Worm (Caenorhabditis elegans) whole organism, L3 larva: ENCODE measurements around the gene algn-9.

ENCODE experiments used
- R02D3.7 ChIP-seq: fragments of 150-350 bp; optimal IDR thresholded peaks from 2 replicates; lab custom pipeline; 2014; ENCODE audit warnings: missing biosample characterization, missing genetic modification characterization
- ZK546.5 ChIP-seq: sonication (generic microtip); optimal IDR thresholded peaks from 2 replicates; lab custom pipeline; 2017; ENCODE audit warnings: missing biosample characterization, missing genetic modification characterization
- aly-2 ChIP-seq: fragments of 150-350 bp; optimal IDR thresholded peaks from 2 replicates; lab custom pipeline; 2014; ENCODE audit warnings: missing biosample characterization, missing genetic modification characterization
- ama-1 ChIP-seq: fragments of 150-350 bp; optimal IDR thresholded peaks from 2 replicates; lab custom pipeline; 2018
- ceh-16 ChIP-seq: sonication (generic microtip); optimal IDR thresholded peaks from 2 replicates; lab custom pipeline; 2017; ENCODE audit warnings: missing biosample characterization, missing genetic modification characterization
- ceh-28 ChIP-seq: fragments of 150-350 bp; optimal IDR thresholded peaks from 2 replicates; lab custom pipeline; 2014; ENCODE audit warnings: missing biosample characterization, missing genetic modification reagents, missing genetic modification characterization
- ceh-82 ChIP-seq: fragments of 150-350 bp; optimal IDR thresholded peaks from 2 replicates; lab custom pipeline; 2014; ENCODE audit warnings: missing biosample characterization, missing genetic modification characterization
- ceh-9 ChIP-seq: sonication (generic microtip); optimal IDR thresholded peaks from 2 replicates; lab custom pipeline; 2018; ENCODE audit warnings: missing biosample characterization, missing genetic modification characterization
- daf-12 ChIP-seq: fragments of 150-350 bp; optimal IDR thresholded peaks from 2 replicates; lab custom pipeline; 2014; ENCODE audit warnings: missing biosample characterization, missing genetic modification reagents, missing genetic modification characterization
- egl-27 ChIP-seq: sonication (generic microtip); optimal IDR thresholded peaks from 4 replicates; lab custom pipeline; 2017; ENCODE audit warnings: missing biosample characterization, missing genetic modification reagents, missing genetic modification characterization
- egl-5 ChIP-seq: fragments of 150-350 bp; optimal IDR thresholded peaks from 2 replicates; lab custom pipeline; 2017; ENCODE audit warnings: missing biosample characterization, missing genetic modification reagents, missing genetic modification characterization, inconsistent platforms
- elt-1 ChIP-seq: fragments of 150-350 bp; optimal IDR thresholded peaks from 2 replicates; lab custom pipeline; 2014; ENCODE audit warnings: missing biosample characterization, missing genetic modification characterization
- elt-2 ChIP-seq: sonication (generic microtip); optimal IDR thresholded peaks from 2 replicates; lab custom pipeline; 2016; ENCODE audit warnings: missing genetic modification reagents, mild to moderate bottlenecking, missing genetic modification characterization, missing compliant biosample characterization
- elt-3 ChIP-seq, 3 experiments: fragments of 150-350 bp in 1 of 3; sonication (generic microtip) in 2 of 3; optimal IDR thresholded peaks; 2 replicates in 2 of 3; 4 replicates in 1 of 3; lab custom pipeline; 2014 to 2017; ENCODE audit warnings: missing biosample characterization in 3 of 3, missing genetic modification characterization in 3 of 3
- eor-1 ChIP-seq, 2 experiments: fragments of 150-350 bp; optimal IDR thresholded peaks; 2 replicates each; lab custom pipeline; 2014 to 2018; ENCODE audit warnings: missing biosample characterization in 2 of 2, missing genetic modification characterization in 2 of 2
- fkh-10 ChIP-seq: sonication (generic microtip); optimal IDR thresholded peaks from 2 replicates; lab custom pipeline; 2017; ENCODE audit warnings: missing biosample characterization, missing genetic modification reagents, missing genetic modification characterization
- fkh-2 ChIP-seq: fragments of 150-350 bp; optimal IDR thresholded peaks from 2 replicates; lab custom pipeline; 2014; ENCODE audit warnings: missing biosample characterization, missing genetic modification reagents, missing genetic modification characterization
- fos-1 ChIP-seq: fragments of 150-350 bp; optimal IDR thresholded peaks from 2 replicates; lab custom pipeline; 2014; ENCODE audit warnings: missing biosample characterization, missing genetic modification characterization
- hmg-11 ChIP-seq: sonication (generic microtip); optimal IDR thresholded peaks from 2 replicates; lab custom pipeline; 2016; ENCODE audit warnings: missing genetic modification characterization, missing compliant biosample characterization
- jun-1 ChIP-seq: fragments of 150-350 bp; optimal IDR thresholded peaks from 2 replicates; lab custom pipeline; 2014; ENCODE audit warnings: missing biosample characterization, missing genetic modification reagents, missing genetic modification characterization
- lin-15B ChIP-seq: fragments of 150-350 bp; optimal IDR thresholded peaks from 2 replicates; lab custom pipeline; 2014; ENCODE audit warnings: missing biosample characterization, missing genetic modification characterization
- lin-39 ChIP-seq: fragments of 150-350 bp; optimal IDR thresholded peaks from 2 replicates; lab custom pipeline; 2018; ENCODE audit warnings: missing biosample characterization, missing genetic modification reagents, missing genetic modification characterization
- lsy-12 ChIP-seq: sonication (generic microtip); optimal IDR thresholded peaks from 2 replicates; lab custom pipeline; 2016; ENCODE audit warnings: mild to moderate bottlenecking, missing genetic modification characterization, missing compliant biosample characterization
- mdl-1 ChIP-seq: fragments of 150-350 bp; optimal IDR thresholded peaks from 2 replicates; lab custom pipeline; 2014; ENCODE audit warnings: missing biosample characterization, missing genetic modification characterization
- mml-1 ChIP-seq: fragments of 150-350 bp; sonication (generic microtip); optimal IDR thresholded peaks from 3 replicates; lab custom pipeline; 2014; ENCODE audit warnings: missing biosample characterization, missing genetic modification characterization
- nfya-1 ChIP-seq: sonication (generic microtip); optimal IDR thresholded peaks from 2 replicates; lab custom pipeline; 2017; ENCODE audit warnings: missing genetic modification characterization, mild to moderate bottlenecking, missing compliant biosample characterization, antibody characterized with exemption, moderate library complexity; ENCODE audit not compliant: insufficient read depth
- nhr-11 ChIP-seq: fragments of 150-350 bp; optimal IDR thresholded peaks from 2 replicates; lab custom pipeline; 2014; ENCODE audit warnings: missing biosample characterization, missing genetic modification characterization
- nhr-12 ChIP-seq: fragments of 150-350 bp; optimal IDR thresholded peaks from 2 replicates; lab custom pipeline; 2014; ENCODE audit warnings: missing biosample characterization, missing genetic modification characterization
- nhr-23 ChIP-seq: fragments of 150-350 bp; optimal IDR thresholded peaks from 2 replicates; lab custom pipeline; 2014; ENCODE audit warnings: missing biosample characterization, missing genetic modification reagents, missing genetic modification characterization
- nhr-237 ChIP-seq: fragments of 150-350 bp; optimal IDR thresholded peaks from 2 replicates; lab custom pipeline; 2014; ENCODE audit warnings: missing biosample characterization, missing genetic modification characterization
- nhr-25 ChIP-seq: sonication (generic microtip); optimal IDR thresholded peaks from 2 replicates; lab custom pipeline; 2017; ENCODE audit warnings: missing biosample characterization, missing genetic modification characterization
- nhr-28 ChIP-seq: fragments of 150-350 bp; optimal IDR thresholded peaks from 2 replicates; lab custom pipeline; 2014; ENCODE audit warnings: missing biosample characterization, missing genetic modification characterization
- nhr-43 ChIP-seq: sonication (generic microtip); optimal IDR thresholded peaks from 2 replicates; lab custom pipeline; 2016; ENCODE audit warnings: mild to moderate bottlenecking, missing genetic modification characterization, missing compliant biosample characterization; ENCODE audit not compliant: poor library complexity, severe bottlenecking
- nhr-67 ChIP-seq: fragments of 150-350 bp; optimal IDR thresholded peaks from 2 replicates; lab custom pipeline; 2014; ENCODE audit warnings: missing biosample characterization, missing genetic modification characterization
- nhr-76 ChIP-seq: fragments of 150-350 bp; sonication (generic microtip); optimal IDR thresholded peaks from 5 replicates; lab custom pipeline; 2014; ENCODE audit warnings: missing biosample characterization, missing genetic modification characterization
- nhr-77 ChIP-seq: fragments of 150-350 bp; optimal IDR thresholded peaks from 2 replicates; lab custom pipeline; 2014; ENCODE audit warnings: missing biosample characterization, missing genetic modification characterization
- pha-4 ChIP-seq: fragments of 150-350 bp; optimal IDR thresholded peaks from 2 replicates; lab custom pipeline; 2014; ENCODE audit warnings: missing biosample characterization, missing genetic modification reagents, missing genetic modification characterization
- pqm-1 ChIP-seq: fragments of 150-350 bp; optimal IDR thresholded peaks from 2 replicates; lab custom pipeline; 2017; ENCODE audit warnings: missing biosample characterization, missing genetic modification characterization, inconsistent platforms
- sea-2 ChIP-seq: fragments of 150-350 bp; sonication (generic microtip); optimal IDR thresholded peaks from 4 replicates; lab custom pipeline; 2014; ENCODE audit warnings: missing biosample characterization, missing genetic modification reagents, missing genetic modification characterization
- skn-1 ChIP-seq: fragments of 150-350 bp; optimal IDR thresholded peaks from 2 replicates; lab custom pipeline; 2014; ENCODE audit warnings: missing biosample characterization, missing genetic modification characterization
- snpc-4 ChIP-seq: fragments of 150-350 bp; optimal IDR thresholded peaks from 2 replicates; lab custom pipeline; 2014; ENCODE audit warnings: missing biosample characterization, missing genetic modification characterization
- tbx-2 ChIP-seq: sonication (generic microtip); optimal IDR thresholded peaks from 2 replicates; lab custom pipeline; 2016; ENCODE audit warnings: mild to moderate bottlenecking, missing genetic modification characterization, missing compliant biosample characterization
- unc-39 ChIP-seq: sonication (generic microtip); optimal IDR thresholded peaks from 4 replicates; lab custom pipeline; 2017; ENCODE audit warnings: missing biosample characterization, missing genetic modification characterization
- unc-62 ChIP-seq: fragments of 150-350 bp; sonication (generic microtip); optimal IDR thresholded peaks from 4 replicates; lab custom pipeline; 2014; ENCODE audit warnings: missing biosample characterization, missing genetic modification reagents, missing genetic modification characterization
- zag-1 ChIP-seq: fragments of 150-350 bp; optimal IDR thresholded peaks from 2 replicates; lab custom pipeline; 2014; ENCODE audit warnings: missing biosample characterization, missing genetic modification characterization
- ztf-11 ChIP-seq: fragments of 150-350 bp; optimal IDR thresholded peaks from 2 replicates; lab custom pipeline; 2014; ENCODE audit warnings: missing biosample characterization, missing genetic modification characterization
- ztf-4 ChIP-seq: fragments of 150-350 bp; optimal IDR thresholded peaks from 2 replicates; lab custom pipeline; 2014; ENCODE audit warnings: missing biosample characterization, missing genetic modification characterization

The algn-9 gene

DNA sequence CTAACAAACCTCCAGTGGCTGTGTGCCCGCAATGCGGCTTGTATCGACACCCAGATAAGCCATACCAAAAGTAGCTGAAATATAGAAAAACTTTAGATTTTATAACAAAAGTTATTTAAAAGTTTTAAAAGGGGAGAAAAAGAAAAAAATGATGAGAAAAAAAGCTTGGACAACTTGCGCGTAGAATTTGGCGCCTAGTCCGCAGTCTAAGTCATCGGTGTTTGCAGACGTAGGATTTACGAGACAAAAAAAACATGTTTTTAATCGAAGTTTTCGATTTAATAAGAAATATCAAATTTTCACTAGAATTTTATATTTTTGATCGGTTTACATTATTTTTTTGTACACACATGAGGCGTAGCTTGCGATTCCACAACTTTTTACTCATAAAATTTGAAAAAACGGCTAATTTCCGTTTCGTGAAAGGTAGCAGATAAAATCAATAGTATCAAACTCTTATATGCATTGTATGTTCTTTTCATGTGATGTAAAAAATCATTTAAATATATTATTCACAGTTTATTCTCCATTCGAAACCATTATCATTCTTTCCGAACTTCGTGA, 42.1 kb upstream of the algn-9 start, which contains the start of gene pro-1 (continued):
- TF ChIP-seq unc-62 (GFP tag; lab: Kevin White, UChicago) = no peak
- TF ChIP-seq elt-1 (tag; lab: Kevin White, UChicago) = no peak
- no peak for TF ChIP-seq nhr-76 (tag; lab: Kevin White, UChicago)
- peak; percentile 32 for TF ChIP-seq aly-2
- no peak for TF ChIP-seq eor-1 (tag; optimal IDR thresholded peaks at IDR 0.05; lab: Kevin White, UChicago)
- TF ChIP-seq lin-15B = peak; percentile 42
- TF ChIP-seq elt-2 (tag; lab: Kevin White, UChicago) = peak; percentile 56
- TF ChIP-seq fos-1 (tag; lab: Kevin White, UChicago) = no peak
- TF ChIP-seq pqm-1 (tag; lab: Kevin White, UChicago) = peak; percentile 51
- no peak for TF ChIP-seq ceh-82
- TF ChIP-seq nhr-67 (tag; lab: Kevin White, UChicago) = no peak
- no peak for TF ChIP-seq fkh-10
- TF ChIP-seq lin-39 = peak; percentile 62
- TF ChIP-seq ZK546.5 = peak; percentile 23
- peak; percentile 78 for TF ChIP-seq ztf-4 (tag; lab: Kevin White, UChicago)
- TF ChIP-seq nhr-25 = peak; percentile 62
- TF ChIP-seq daf-12 (tag; lab: Kevin White, UChicago) = no peak
- peak; percentile 60 for TF ChIP-seq tbx-2 (tag; lab: Kevin White, UChicago)
- no peak for TF ChIP-seq fkh-2 (tag; lab: Kevin White, UChicago)
- TF ChIP-seq nfya-1 (tag; lab: Kevin White, UChicago) = peak; percentile 66
- TF ChIP-seq unc-39 (tag; lab: Kevin White, UChicago) = no peak
- peak; percentile 4 for TF ChIP-seq hmg-11 (tag; lab: Kevin White, UChicago)
- no peak for TF ChIP-seq nhr-11 (tag; lab: Kevin White, UChicago)

DNA sequence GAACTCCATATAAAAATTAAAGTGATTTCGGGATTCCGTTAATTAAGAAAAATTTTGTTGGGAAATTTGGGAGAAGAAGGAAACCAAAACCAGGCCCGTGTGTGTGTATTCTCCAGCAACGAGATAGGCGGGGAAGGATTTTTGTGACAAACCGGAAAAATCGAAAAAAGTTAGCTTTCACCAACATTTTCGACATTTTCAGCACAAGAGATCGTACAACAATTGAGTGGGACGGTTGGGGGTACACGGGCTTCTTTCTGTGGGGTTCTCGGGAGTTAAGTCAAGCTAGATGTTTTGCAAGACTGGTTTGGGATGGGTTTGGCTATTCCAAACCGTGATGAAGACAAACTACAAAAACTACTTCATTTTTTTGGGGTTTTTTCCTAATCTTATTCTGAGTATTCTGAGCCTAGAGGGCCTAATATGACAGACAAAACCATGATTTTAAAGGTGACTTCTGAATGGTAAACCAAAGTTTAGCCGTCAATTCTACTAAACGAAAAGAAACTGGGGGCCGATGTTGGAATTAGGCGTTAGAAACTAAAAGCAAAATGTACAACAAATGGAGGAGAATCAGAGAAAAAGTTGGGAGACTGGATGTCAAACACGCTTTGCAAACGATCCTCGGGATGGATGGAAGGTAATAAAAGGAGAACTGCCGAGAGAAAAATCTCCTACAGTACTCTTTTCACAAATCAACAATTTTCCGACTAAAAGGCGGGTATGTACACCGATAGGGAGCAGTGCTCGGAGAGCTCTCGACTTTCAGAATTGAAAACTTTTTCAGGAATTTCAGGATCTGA, 41.3 kb upstream of the algn-9 start:
- no peak for TF ChIP-seq nhr-77 (tag; lab: Kevin White, UChicago)
- no peak for TF ChIP-seq fkh-2 (tag; lab: Kevin White, UChicago)
- TF ChIP-seq nhr-25 = peak; percentile 69
- peak; percentile 50 for TF ChIP-seq nhr-23 (tag; lab: Kevin White, UChicago)
- no peak for TF ChIP-seq daf-12 (tag; lab: Kevin White, UChicago)
- peak; percentile 1 for TF ChIP-seq nhr-11 (tag; lab: Kevin White, UChicago)
- TF ChIP-seq nhr-67 (tag; lab: Kevin White, UChicago) = no peak
- no peak for TF ChIP-seq ztf-11 (tag; lab: Kevin White, UChicago)
- peak; percentile 90 for TF ChIP-seq ama-1
- TF ChIP-seq tbx-2 (tag; lab: Kevin White, UChicago) = no peak
- TF ChIP-seq snpc-4 (tag; lab: Kevin White, UChicago) = no peak
- no peak for TF ChIP-seq lsy-12 (tag; lab: Kevin White, UChicago)
- peak; percentile 12 for TF ChIP-seq jun-1
- no peak for TF ChIP-seq pha-4 (tag; lab: Kevin White, UChicago)
- TF ChIP-seq R02D3.7 (tag; lab: Kevin White, UChicago) = no peak
- TF ChIP-seq unc-39 (tag; lab: Kevin White, UChicago) = no peak
- no peak for TF ChIP-seq ceh-82
- TF ChIP-seq nhr-76 (tag; lab: Kevin White, UChicago) = no peak
- no peak for TF ChIP-seq sea-2 (GFP tag; lab: Kevin White, UChicago)
- TF ChIP-seq egl-27 (tag; lab: Kevin White, UChicago) = no peak
- TF ChIP-seq nfya-1 (tag; lab: Kevin White, UChicago) = peak; percentile 40
- no peak for TF ChIP-seq nhr-237
- no peak for TF ChIP-seq pqm-1 (tag; lab: Kevin White, UChicago)
- no peak for TF ChIP-seq elt-2 (tag; lab: Kevin White, UChicago)
- no peak for TF ChIP-seq aly-2
- no peak for TF ChIP-seq elt-1 (tag; lab: Kevin White, UChicago)
- no peak for TF ChIP-seq fos-1 (tag; lab: Kevin White, UChicago)
- peak; percentile 70 for TF ChIP-seq nhr-43 (tag; lab: Kevin White, UChicago)
- TF ChIP-seq mdl-1 = no peak
- no peak for TF ChIP-seq hmg-11 (tag; lab: Kevin White, UChicago)
- TF ChIP-seq nhr-12 (tag; lab: Kevin White, UChicago) = no peak
- TF ChIP-seq ztf-4 (tag; lab: Kevin White, UChicago) = peak; percentile 62
- TF ChIP-seq elt-3 (tag; optimal IDR thresholded peaks at IDR 0.05; lab: Kevin White, UChicago) = no peak
- no peak for TF ChIP-seq ceh-28 (tag; lab: Kevin White, UChicago)
- no peak for TF ChIP-seq eor-1 (tag; optimal IDR thresholded peaks at IDR 0.05; lab: Kevin White, UChicago)
- TF ChIP-seq egl-5 (tag; lab: Kevin White, UChicago) = no peak
- TF ChIP-seq lin-15B = no peak
- TF ChIP-seq ceh-9 (tag; lab: Kevin White, UChicago) = no peak
- TF ChIP-seq nhr-28 = no peak
- TF ChIP-seq mml-1 (tag; lab: Kevin White, UChicago) = no peak
- no peak for TF ChIP-seq zag-1
- TF ChIP-seq skn-1 (tag; lab: Kevin White, UChicago) = no peak
- TF ChIP-seq ZK546.5 = no peak
- TF ChIP-seq unc-62 (GFP tag; lab: Kevin White, UChicago) = no peak
- no peak for TF ChIP-seq lin-39
- no peak for TF ChIP-seq ceh-16 (tag; lab: Kevin White, UChicago)
